Fruit fly (Drosophila melanogaster) whole organism, adult: ENCODE results near the gene Oatp74D.
A peak's percentile ranks its signal among the peaks of the same experiment; 100 is the strongest.

Source experiments
- CG11617 ChIP-seq: fragments of 200-800 bp; sonication (Bioruptor generic); optimal IDR thresholded peaks from 2 replicates; lab custom pipeline; 2017; ENCODE audit warnings: mild to moderate bottlenecking, missing biosample characterization, missing genetic modification reagents, missing genetic modification characterization
- CG12768 ChIP-seq: fragments of 200-800 bp; sonication (Bioruptor generic); optimal IDR thresholded peaks from 2 replicates; lab custom pipeline; 2017; ENCODE audit warnings: missing biosample characterization, missing genetic modification characterization, mild to moderate bottlenecking, moderate library complexity, missing genetic modification reagents
- CG14711 ChIP-seq: fragments of 200-800 bp; sonication (Bioruptor generic); optimal IDR thresholded peaks from 2 replicates; lab custom pipeline; 2018; ENCODE audit warnings: missing biosample characterization, mild to moderate bottlenecking, missing genetic modification characterization, moderate library complexity
- CG1620 ChIP-seq: fragments of 200-800 bp; sonication (Bioruptor generic); optimal IDR thresholded peaks from 2 replicates; lab custom pipeline; 2016; ENCODE audit warnings: missing biosample characterization, missing genetic modification characterization
- CG33017 ChIP-seq: fragments of 200-800 bp; sonication (Bioruptor generic); optimal IDR thresholded peaks from 2 replicates; lab custom pipeline; 2018; ENCODE audit warnings: missing biosample characterization, mild to moderate bottlenecking, missing genetic modification characterization, moderate library complexity
- CG5204 ChIP-seq: fragments of 200-800 bp; sonication (Bioruptor generic); optimal IDR thresholded peaks from 2 replicates; lab custom pipeline; 2016; ENCODE audit warnings: missing biosample characterization, missing genetic modification characterization
- CG7045 ChIP-seq: fragments of 200-800 bp; sonication (Bioruptor generic); optimal IDR thresholded peaks from 2 replicates; lab custom pipeline; 2017; ENCODE audit warnings: missing biosample characterization, mild to moderate bottlenecking, missing genetic modification characterization
- CG7101 ChIP-seq: fragments of 200-800 bp; sonication (Bioruptor generic); optimal IDR thresholded peaks from 2 replicates; lab custom pipeline; 2018; ENCODE audit warnings: missing biosample characterization, mild to moderate bottlenecking, missing genetic modification characterization, moderate library complexity
- Clk ChIP-seq: fragments of 200-800 bp; sonication (Bioruptor generic); optimal IDR thresholded peaks from 2 replicates; lab custom pipeline; 2017; ENCODE audit warnings: missing biosample characterization, missing genetic modification characterization
- Crg-1 ChIP-seq: fragments of 200-800 bp; sonication (Bioruptor generic); optimal IDR thresholded peaks from 2 replicates; lab custom pipeline; 2016; ENCODE audit warnings: missing biosample characterization, missing genetic modification characterization
- Hr96 ChIP-seq: fragments of 200-800 bp; sonication (Bioruptor generic); optimal IDR thresholded peaks from 2 replicates; lab custom pipeline; 2016; ENCODE audit warnings: missing biosample characterization, missing genetic modification characterization
- Mnt ChIP-seq: fragments of 200-800 bp; sonication (Bioruptor generic); optimal IDR thresholded peaks from 2 replicates; lab custom pipeline; 2016; ENCODE audit warnings: missing biosample characterization, mild to moderate bottlenecking, missing genetic modification characterization
- bab1 ChIP-seq: fragments of 200-800 bp; sonication (Bioruptor generic); optimal IDR thresholded peaks from 3 replicates; lab custom pipeline; 2019; ENCODE audit warnings: missing biosample characterization, mild to moderate bottlenecking, missing genetic modification characterization, moderate library complexity
- cic ChIP-seq: fragments of 200-800 bp; sonication (Bioruptor generic); optimal IDR thresholded peaks from 2 replicates; lab custom pipeline; 2017; ENCODE audit warnings: missing biosample characterization, mild to moderate bottlenecking, missing genetic modification characterization, moderate library complexity
- cnc ChIP-seq, 2 experiments: fragments of >200 bp; optimal IDR thresholded peaks; 2 replicates each; lab custom pipeline; 2017
- kay ChIP-seq: fragments of 200-800 bp; sonication (Bioruptor generic); peaks from one replicate; lab custom pipeline; 2016; ENCODE audit warnings: missing biosample characterization, missing genetic modification characterization, borderline replicate concordance
- ovo ChIP-seq: fragments of 200-800 bp; sonication (Bioruptor generic); optimal IDR thresholded peaks from 2 replicates; lab custom pipeline; 2016; ENCODE audit warnings: missing biosample characterization, missing genetic modification characterization
- pad ChIP-seq: fragments of 200-800 bp; sonication (Bioruptor generic); optimal IDR thresholded peaks from 3 replicates; lab custom pipeline; 2017; ENCODE audit warnings: missing biosample characterization, missing genetic modification characterization, mild to moderate bottlenecking, moderate library complexity, missing genetic modification reagents
- tj ChIP-seq: fragments of 200-800 bp; sonication (Bioruptor generic); optimal IDR thresholded peaks from 3 replicates; lab custom pipeline; 2017; ENCODE audit warnings: missing biosample characterization, mild to moderate bottlenecking, missing genetic modification characterization, moderate library complexity
- toe ChIP-seq: fragments of 200-800 bp; sonication (Bioruptor generic); optimal IDR thresholded peaks from 2 replicates; lab custom pipeline; 2016; ENCODE audit warnings: missing biosample characterization, missing genetic modification characterization

The Oatp74D gene

DNA sequence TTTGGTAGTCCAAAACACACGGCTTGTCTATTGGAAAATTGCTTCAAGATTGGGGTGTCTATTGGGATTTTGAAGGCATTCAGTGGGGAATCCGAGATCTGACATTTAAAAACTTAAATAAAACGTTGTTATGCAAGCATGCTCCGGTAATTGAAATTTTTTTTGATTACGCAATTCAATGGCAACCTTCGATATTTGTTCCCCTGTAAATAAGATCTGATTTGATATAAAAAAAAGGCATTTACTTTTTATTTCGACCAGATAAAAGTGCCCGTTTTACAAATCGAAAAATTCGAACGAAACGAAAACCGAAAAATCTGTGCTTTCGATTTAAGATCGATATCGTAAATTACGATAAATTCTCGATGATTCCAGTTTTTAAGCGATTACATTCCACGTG lies 8.1 kb upstream of the Oatp74D start, which contains the start of the genes CG13733 and qjt:
Gene CG13733, minus strand, starts transcription at position 101 of the 400 bp plus-strand sequence.
Gene qjt, plus strand, starts transcription at position 271 of the 400 bp plus-strand sequence.
- TF ChIP-seq CG12768 (GFP tag; lab: Kevin White, UChicago) (no peak), CG1620 (no peak), Mnt (GFP tag; lab: Kevin White, UChicago) (no peak), toe (GFP tag; lab: Kevin White, UChicago) (no peak), Clk (no peak), cnc (optimal IDR thresholded peaks at IDR 0.05; lab: Kevin White, UChicago) (no peak), CG7045 (GFP tag; lab: Kevin White, UChicago) (no peak)

DNA sequence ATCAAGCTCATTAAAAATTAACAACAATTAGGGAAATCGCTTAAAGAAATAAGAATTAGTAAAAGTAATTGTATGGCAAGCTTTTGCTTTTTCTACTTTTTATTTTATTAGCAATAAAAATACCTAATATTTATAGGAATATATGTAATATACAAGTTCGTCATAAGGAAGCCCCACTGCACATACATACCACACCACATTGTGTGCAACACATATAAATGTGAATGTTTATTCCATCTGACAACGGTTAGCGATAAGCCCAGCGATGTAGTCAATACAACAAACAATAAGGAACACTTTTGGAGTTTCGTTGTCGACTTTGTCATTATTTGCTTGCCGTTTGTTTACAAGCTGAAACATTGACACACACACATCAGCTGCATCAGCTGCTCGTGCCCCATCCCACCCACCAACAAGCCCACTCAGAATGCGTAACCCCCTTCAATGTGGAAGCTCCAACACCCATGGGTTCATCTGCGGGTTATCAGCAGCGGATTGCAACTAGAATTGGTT lies 1.6 kb upstream of the Oatp74D start:
- peak; percentile 35 for TF ChIP-seq CG11617 (GFP tag; lab: Kevin White, UChicago)
- peak; percentile 43 for TF ChIP-seq pad (GFP tag; lab: Kevin White, UChicago)
- TF ChIP-seq CG7101 (tag; lab: Kevin White, UChicago), result peak; percentile 64
- no peak for TF ChIP-seq tj (GFP tag; lab: Kevin White, UChicago)
- no peak for TF ChIP-seq cic (GFP tag; lab: Kevin White, UChicago)
- no peak for TF ChIP-seq CG5204 (GFP tag; lab: Kevin White, UChicago)
- TF ChIP-seq CG33017 (tag; lab: Kevin White, UChicago), result peak; percentile 18
- TF ChIP-seq toe (GFP tag; lab: Kevin White, UChicago), result no peak
- TF ChIP-seq CG1620, result no peak
- TF ChIP-seq Hr96 (GFP tag; lab: Kevin White, UChicago), result peak; percentile 36
- TF ChIP-seq kay, result peak; percentile 88
- TF ChIP-seq CG7045 (GFP tag; lab: Kevin White, UChicago), result no peak
- no peak for TF ChIP-seq CG12768 (GFP tag; lab: Kevin White, UChicago)
- no peak for TF ChIP-seq bab1 (GFP tag; lab: Kevin White, UChicago)
- no peak for TF ChIP-seq Clk
- peak; percentile 2 for TF ChIP-seq CG14711
- no peak for TF ChIP-seq Mnt (GFP tag; lab: Kevin White, UChicago)
- TF ChIP-seq cnc (optimal IDR thresholded peaks at IDR 0.05; lab: Kevin White, UChicago), result no peak
- peak; percentile 23 for TF ChIP-seq ovo (GFP tag; lab: Kevin White, UChicago)
- peak; percentile 55 for TF ChIP-seq Crg-1 (GFP tag; lab: Kevin White, UChicago)

dm6 chr3L:17486130-17486529 lies 788 bp upstream of the Oatp74D start, which contains the start of gene CG6333:
CG6333 (minus strand) TSS chr3L:17486230.
- TF ChIP-seq ovo (GFP tag; lab: Kevin White, UChicago), result no peak
- no peak for TF ChIP-seq CG33017 (tag; lab: Kevin White, UChicago)
- TF ChIP-seq kay, result peak; percentile 49

DNA sequence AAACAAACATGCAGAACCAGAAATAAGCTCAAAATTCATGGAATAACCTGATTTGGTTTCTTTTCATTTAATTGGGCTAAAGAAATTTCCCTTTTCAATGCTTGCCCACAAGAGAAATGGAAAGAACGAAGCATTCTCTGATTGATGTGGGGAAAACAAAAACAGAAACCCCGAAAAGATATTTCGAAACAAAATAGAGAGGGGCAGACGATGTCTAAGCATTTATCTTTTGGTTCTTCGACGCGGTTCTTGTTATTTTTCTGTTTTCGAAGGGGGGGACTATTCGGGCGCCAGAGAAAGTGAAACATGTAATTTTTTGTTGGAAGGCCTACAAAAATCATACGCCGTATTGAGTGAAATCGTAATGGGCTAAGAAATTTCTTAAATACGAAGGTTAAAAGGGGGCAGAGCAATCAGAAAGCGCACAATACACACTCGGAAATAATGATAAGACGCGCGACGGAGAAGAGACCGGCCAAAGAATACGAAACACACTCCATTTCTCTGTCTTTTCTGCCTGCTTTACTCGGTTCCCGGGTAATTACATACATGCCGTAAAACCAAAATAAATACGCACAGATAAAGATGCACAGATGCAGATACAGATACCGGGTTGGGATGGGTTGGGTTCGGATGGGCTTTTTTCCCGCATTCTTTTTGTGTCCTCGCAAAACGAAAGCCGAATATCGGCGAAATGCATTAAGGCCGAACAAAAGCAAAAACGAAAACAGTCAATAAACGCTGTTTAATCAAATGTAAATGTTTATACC lies 1.9 kb downstream of the Oatp74D start:
- no peak for TF ChIP-seq pad (GFP tag; lab: Kevin White, UChicago)
- TF ChIP-seq Crg-1 (GFP tag; lab: Kevin White, UChicago), result no peak

DNA sequence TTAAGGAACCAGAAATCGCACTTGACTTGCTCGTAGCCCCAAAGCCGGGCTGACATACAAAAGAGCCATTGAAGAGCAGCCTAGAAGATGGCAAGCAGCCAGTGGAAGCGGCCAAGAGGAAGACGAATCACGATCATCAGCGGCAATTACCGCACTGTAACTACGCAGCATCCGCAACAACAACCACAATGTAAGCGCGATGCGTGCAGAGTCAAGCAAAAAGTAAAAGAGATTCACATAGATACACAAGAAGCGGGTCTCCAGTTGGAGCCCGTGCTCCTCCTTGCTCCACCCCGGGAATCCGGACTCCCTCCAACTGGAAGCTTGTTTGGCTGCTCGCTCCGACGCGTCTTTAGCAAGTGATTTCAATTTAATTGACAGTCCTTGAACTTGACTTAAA lies 4.7 kb downstream of the Oatp74D start:
- TF ChIP-seq Crg-1 (GFP tag; lab: Kevin White, UChicago), result no peak
- TF ChIP-seq Hr96 (GFP tag; lab: Kevin White, UChicago), result no peak
- no peak for TF ChIP-seq CG7045 (GFP tag; lab: Kevin White, UChicago)
- no peak for TF ChIP-seq bab1 (GFP tag; lab: Kevin White, UChicago)
- TF ChIP-seq toe (GFP tag; lab: Kevin White, UChicago), result no peak

- no peak for TF ChIP-seq Mnt (GFP tag; lab: Kevin White, UChicago)
- no peak for TF ChIP-seq pad (GFP tag; lab: Kevin White, UChicago)
- no peak for TF ChIP-seq toe (GFP tag; lab: Kevin White, UChicago)
- TF ChIP-seq Clk, result no peak
- TF ChIP-seq CG12768 (GFP tag; lab: Kevin White, UChicago), result no peak
- TF ChIP-seq Hr96 (GFP tag; lab: Kevin White, UChicago), result no peak
Measured at dm6 chr3L:17493256-17493655, 6.3 kb downstream of the Oatp74D start.

DNA sequence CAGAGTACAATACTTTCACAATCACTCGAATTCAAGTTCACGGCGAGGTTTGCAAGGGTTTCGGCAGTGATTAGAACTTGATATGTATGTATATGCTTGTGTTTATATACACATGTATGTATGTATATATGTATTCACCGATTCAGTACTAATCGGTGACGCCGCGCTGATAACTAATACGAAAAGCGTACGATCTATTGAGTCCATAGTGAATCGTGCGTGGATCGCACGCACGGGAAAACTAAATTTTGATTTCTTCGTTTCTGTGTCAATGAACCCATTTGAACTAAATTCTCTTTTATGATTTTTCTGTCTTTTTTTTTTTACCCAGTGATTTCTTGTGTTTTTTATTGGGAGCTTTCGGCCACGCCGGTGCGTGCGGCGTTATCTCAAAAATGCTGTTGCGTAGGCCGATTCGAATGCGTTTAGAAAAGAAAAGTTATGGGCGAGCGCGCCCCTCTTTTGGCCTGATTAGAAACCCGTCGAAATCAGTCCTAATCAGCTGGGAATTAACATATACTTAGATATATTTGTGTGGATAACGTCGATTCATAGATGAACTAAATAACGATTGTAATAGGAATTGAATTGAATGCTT lies 7.0 kb downstream of the Oatp74D start:
- TF ChIP-seq ovo (GFP tag; lab: Kevin White, UChicago), result no peak
- no peak for TF ChIP-seq CG7045 (GFP tag; lab: Kevin White, UChicago)
- no peak for TF ChIP-seq Hr96 (GFP tag; lab: Kevin White, UChicago)
- no peak for TF ChIP-seq bab1 (GFP tag; lab: Kevin White, UChicago)
- no peak for TF ChIP-seq CG1620
